Fruit fly (Drosophila melanogaster) whole organism, embryonic: ENCODE measurements around the gene Ccp84Ad.

Experiments
- CG10267 ChIP-seq: fragments of 200-800 bp; sonication (Bioruptor generic); optimal IDR thresholded peaks from 2 replicates; lab custom pipeline; 2018; ENCODE audit warnings: missing biosample characterization, mild to moderate bottlenecking, missing genetic modification characterization, moderate library complexity
- CG10321 ChIP-seq: fragments of 200-800 bp; sonication (Bioruptor generic); IDR thresholded peaks from 2 replicates; pipeline ENCODE4 v1.3.6; 2022; ENCODE audit warnings: missing biosample characterization, missing genetic modification characterization
- CG11398 ChIP-seq: fragments of 200-800 bp; sonication (Bioruptor generic); optimal IDR thresholded peaks from 2 replicates; lab custom pipeline; 2016; ENCODE audit warnings: missing biosample characterization, missing genetic modification characterization
- CG15269 ChIP-seq: fragments of 200-800 bp; sonication (Bioruptor generic); optimal IDR thresholded peaks from 2 replicates; lab custom pipeline; 2018; ENCODE audit warnings: missing biosample characterization, mild to moderate bottlenecking, missing genetic modification characterization, moderate library complexity
- CG1647 ChIP-seq: fragments of 200-800 bp; sonication (Bioruptor generic); optimal IDR thresholded peaks from 3 replicates; lab custom pipeline; 2016; ENCODE audit warnings: missing biosample characterization, missing genetic modification characterization
- CG17328 ChIP-seq: fragments of 200-800 bp; sonication (Bioruptor generic); IDR thresholded peaks from 2 replicates; pipeline ENCODE4 v1.3.6; 2022; ENCODE audit warnings: missing biosample characterization, missing genetic modification characterization
- CG18599 ChIP-seq: fragments of 200-800 bp; sonication (Bioruptor generic); optimal IDR thresholded peaks from 3 replicates; lab custom pipeline; 2017; ENCODE audit warnings: missing biosample characterization, missing genetic modification characterization, mild to moderate bottlenecking, moderate library complexity, missing genetic modification reagents
- CG2129 ChIP-seq: fragments of 200-800 bp; sonication (Bioruptor generic); IDR thresholded peaks from 2 replicates; pipeline ENCODE4 v1.3.6; 2022; ENCODE audit warnings: missing biosample characterization, missing genetic modification characterization; ENCODE audit not compliant: partially characterized antibody
- CG2199 ChIP-seq: fragments of 200-800 bp; sonication (Bioruptor generic); IDR thresholded peaks from 3 replicates; pipeline ENCODE4 v1.3.6; 2022; ENCODE audit warnings: missing biosample characterization, missing genetic modification characterization
- CG2712 ChIP-seq: fragments of 200-800 bp; optimal IDR thresholded peaks from 3 replicates; lab custom pipeline; 2019; ENCODE audit warnings: missing biosample characterization, mild to moderate bottlenecking, missing genetic modification characterization, moderate library complexity
- CG3163 ChIP-seq: fragments of 200-800 bp; sonication (Bioruptor generic); optimal IDR thresholded peaks from 3 replicates; lab custom pipeline; 2016; ENCODE audit warnings: missing biosample characterization, missing genetic modification characterization
- CG3407 ChIP-seq: fragments of 200-800 bp; sonication (Bioruptor generic); optimal IDR thresholded peaks from 2 replicates; lab custom pipeline; 2018; ENCODE audit warnings: missing biosample characterization, mild to moderate bottlenecking, missing genetic modification characterization
- CG3726 ChIP-seq: fragments of 200-800 bp; sonication (Bioruptor generic); IDR thresholded peaks from 3 replicates; pipeline ENCODE4, ENCODE4 v1.3.6; 2022; ENCODE audit warnings: missing biosample characterization, missing genetic modification characterization
- CG43689 ChIP-seq: fragments of 200-800 bp; sonication (Bioruptor generic); IDR thresholded peaks from 2 replicates; pipeline ENCODE4 v1.3.6; 2022; ENCODE audit warnings: missing biosample characterization, missing genetic modification characterization
- CG6654 ChIP-seq: fragments of 200-800 bp; sonication (Bioruptor generic); optimal IDR thresholded peaks from 2 replicates; lab custom pipeline; 2017; ENCODE audit warnings: missing biosample characterization, mild to moderate bottlenecking, missing genetic modification characterization
- Chrac-16 ChIP-seq: fragments of 200-800 bp; sonication (Bioruptor generic); optimal IDR thresholded peaks from 3 replicates; lab custom pipeline; 2016; ENCODE audit warnings: missing biosample characterization, missing genetic modification characterization
- Dp ChIP-seq: fragments of 200-800 bp; sonication (Bioruptor generic); optimal IDR thresholded peaks from 2 replicates; lab custom pipeline; 2018; ENCODE audit warnings: missing biosample characterization, mild to moderate bottlenecking, missing genetic modification characterization, moderate library complexity
- Dref ChIP-seq: fragments of 200-800 bp; sonication (Bioruptor generic); IDR thresholded peaks from 2 replicates; pipeline ENCODE4 v1.3.6; 2022; ENCODE audit warnings: missing biosample characterization, missing genetic modification characterization
- E2f2 ChIP-seq: fragments of 200-800 bp; sonication (Bioruptor generic); IDR thresholded peaks from 2 replicates; pipeline ENCODE4 v1.3.6; 2022; ENCODE audit warnings: missing biosample characterization, missing genetic modification characterization
- HmgZ ChIP-seq: fragments of 200-800 bp; sonication (Bioruptor generic); optimal IDR thresholded peaks from 2 replicates; lab custom pipeline; 2018; ENCODE audit warnings: missing biosample characterization, mild to moderate bottlenecking, missing genetic modification characterization
- Jarid2 ChIP-seq: fragments of 200-800 bp; sonication (Bioruptor generic); optimal IDR thresholded peaks from 3 replicates; lab custom pipeline; 2017; ENCODE audit warnings: mild to moderate bottlenecking, missing biosample characterization, missing genetic modification reagents, missing genetic modification characterization
- MBD-R2 ChIP-seq: fragments of 200-800 bp; sonication (Bioruptor generic); IDR thresholded peaks from 2 replicates; pipeline ENCODE4 v1.3.6; 2022; ENCODE audit warnings: missing biosample characterization, missing genetic modification characterization
- NFAT ChIP-seq: fragments of 200-800 bp; sonication (Bioruptor generic); IDR thresholded peaks from 2 replicates; pipeline ENCODE4 v1.3.6; 2022; ENCODE audit warnings: missing biosample characterization, missing genetic modification characterization
- Oaz ChIP-seq: fragments of 200-800 bp; sonication (Bioruptor generic); IDR thresholded peaks from 2 replicates; pipeline ENCODE4 v1.3.6; 2022; ENCODE audit warnings: missing biosample characterization, missing genetic modification characterization
- Opbp ChIP-seq: fragments of 200-800 bp; sonication (Bioruptor generic); IDR thresholded peaks from 3 replicates; pipeline ENCODE4 v1.3.6; 2022; ENCODE audit warnings: missing biosample characterization, missing genetic modification characterization; ENCODE audit not compliant: partially characterized antibody
- Spps ChIP-seq: fragments of 200-800 bp; sonication (Bioruptor generic); optimal IDR thresholded peaks from 2 replicates; lab custom pipeline; 2018; ENCODE audit warnings: missing biosample characterization, mild to moderate bottlenecking, missing genetic modification characterization
- ase ChIP-seq: fragments of 200-800 bp; sonication (Bioruptor generic); IDR thresholded peaks from 3 replicates; pipeline ENCODE4 v1.3.6; 2022; ENCODE audit warnings: missing biosample characterization, missing genetic modification characterization
- az2 ChIP-seq: fragments of 200-800 bp; sonication (Bioruptor generic); optimal IDR thresholded peaks from 3 replicates; lab custom pipeline; 2016; ENCODE audit warnings: missing biosample characterization, missing genetic modification characterization
- bbx ChIP-seq: fragments of 200-800 bp; sonication (Bioruptor generic); IDR thresholded peaks from 2 replicates; pipeline ENCODE4 v1.3.6; 2022; ENCODE audit warnings: missing biosample characterization, missing genetic modification characterization; ENCODE audit not compliant: partially characterized antibody
- cato ChIP-seq: fragments of 200-800 bp; sonication (Bioruptor generic); optimal IDR thresholded peaks from 2 replicates; lab custom pipeline; 2016; ENCODE audit warnings: missing biosample characterization, missing genetic modification characterization, borderline replicate concordance
- cg ChIP-seq: fragments of 200-800 bp; sonication (Bioruptor generic); optimal IDR thresholded peaks from 3 replicates; lab custom pipeline; 2019; ENCODE audit warnings: missing biosample characterization, mild to moderate bottlenecking, missing genetic modification characterization, moderate library complexity
- chm ChIP-seq: fragments of 200-800 bp; sonication (Bioruptor generic); IDR thresholded peaks from 2 replicates; pipeline ENCODE4 v1.3.6; 2022; ENCODE audit warnings: missing biosample characterization, missing genetic modification characterization
- crp ChIP-seq, 2 experiments: fragments of 200-800 bp; sonication (Bioruptor generic); optimal IDR thresholded peaks; 2 replicates in 1 of 2; 3 replicates in 1 of 2; lab custom pipeline; 2017; ENCODE audit warnings: missing biosample characterization in 2 of 2, missing genetic modification characterization in 2 of 2, mild to moderate bottlenecking in 1 of 2, moderate library complexity in 1 of 2
- dysf ChIP-seq: fragments of 200-800 bp; sonication (Bioruptor generic); IDR thresholded peaks from 3 replicates; pipeline ENCODE4 v1.3.6; 2022; ENCODE audit warnings: missing biosample characterization, missing genetic modification characterization
- ewg ChIP-seq: fragments of 200-800 bp; sonication (Bioruptor generic); optimal IDR thresholded peaks from 3 replicates; lab custom pipeline; 2017; ENCODE audit warnings: mild to moderate bottlenecking, missing biosample characterization, missing genetic modification reagents, missing genetic modification characterization
- ftz-f1 ChIP-seq: fragments of 200-800 bp; sonication (Bioruptor generic); optimal IDR thresholded peaks from 2 replicates; lab custom pipeline; 2016; ENCODE audit warnings: missing biosample characterization, missing genetic modification characterization
- fu2 ChIP-seq: fragments of 200-800 bp; sonication (Bioruptor generic); optimal IDR thresholded peaks from 2 replicates; lab custom pipeline; 2016; ENCODE audit warnings: missing biosample characterization, missing genetic modification characterization
- gfzf ChIP-seq: fragments of 200-800 bp; sonication (Bioruptor generic); optimal IDR thresholded peaks from 2 replicates; lab custom pipeline; 2016; ENCODE audit warnings: missing biosample characterization, mild to moderate bottlenecking, missing genetic modification characterization, moderate library complexity
- grn ChIP-seq: fragments of 200-800 bp; sonication (Bioruptor generic); optimal IDR thresholded peaks from 3 replicates; lab custom pipeline; 2017; ENCODE audit warnings: missing biosample characterization, missing genetic modification characterization
- gt ChIP-seq: fragments of 200-800 bp; sonication (Bioruptor generic); IDR thresholded peaks from 2 replicates; pipeline ENCODE4 v1.3.6; 2022; ENCODE audit warnings: missing biosample characterization, missing genetic modification characterization
- hbn ChIP-seq: fragments of 200-800 bp; sonication (Bioruptor generic); IDR thresholded peaks from 2 replicates; pipeline ENCODE4 v1.3.6; 2022; ENCODE audit warnings: missing biosample characterization, missing genetic modification characterization; ENCODE audit not compliant: partially characterized antibody
- kni ChIP-seq: fragments of 200-800 bp; sonication (Bioruptor generic); optimal IDR thresholded peaks from 3 replicates; lab custom pipeline; 2017; ENCODE audit warnings: mild to moderate bottlenecking, missing biosample characterization, missing genetic modification reagents, missing genetic modification characterization
- pita ChIP-seq: fragments of 200-800 bp; sonication (Bioruptor generic); optimal IDR thresholded peaks from 2 replicates; lab custom pipeline; 2017; ENCODE audit warnings: missing biosample characterization, mild to moderate bottlenecking, missing genetic modification characterization
- psq ChIP-seq: fragments of 200-800 bp; sonication (Bioruptor generic); optimal IDR thresholded peaks from 2 replicates; lab custom pipeline; 2017; ENCODE audit warnings: missing biosample characterization, missing genetic modification characterization
- repo ChIP-seq: fragments of 200-800 bp; sonication (Bioruptor generic); optimal IDR thresholded peaks from 2 replicates; lab custom pipeline; 2016; ENCODE audit warnings: missing biosample characterization, missing genetic modification characterization
- sim ChIP-seq: fragments of 200-800 bp; sonication (Bioruptor generic); IDR thresholded peaks from 2 replicates; pipeline ENCODE4 v1.3.6; 2022; ENCODE audit warnings: missing biosample characterization, missing genetic modification characterization
- sqz ChIP-seq: fragments of 200-800 bp; sonication (Bioruptor generic); optimal IDR thresholded peaks from 3 replicates; lab custom pipeline; 2018; ENCODE audit warnings: missing biosample characterization, mild to moderate bottlenecking, missing genetic modification characterization
- vfl ChIP-seq: fragments of 200-800 bp; sonication (Bioruptor generic); optimal IDR thresholded peaks from 2 replicates; lab custom pipeline; 2016; ENCODE audit warnings: missing biosample characterization, missing genetic modification characterization
- vvl ChIP-seq: fragments of 200-800 bp; sonication (Bioruptor generic); IDR thresholded peaks from 2 replicates; pipeline ENCODE4 v1.3.6; 2022; ENCODE audit warnings: missing biosample characterization, missing genetic modification characterization
- wek ChIP-seq: fragments of 200-800 bp; sonication (Bioruptor generic); optimal IDR thresholded peaks from 3 replicates; lab custom pipeline; 2018; ENCODE audit warnings: missing biosample characterization, mild to moderate bottlenecking, missing genetic modification characterization, moderate library complexity
- z ChIP-seq: fragments of 200-800 bp; sonication (Bioruptor generic); IDR thresholded peaks from 3 replicates; pipeline ENCODE4 v1.3.6; 2022; ENCODE audit warnings: missing biosample characterization, missing genetic modification characterization

Ccp84Ad gene

dm6 chr3R:6678480-6678879, 14.1 kb upstream of the Ccp84Ad start, which contains the start of gene lab (continued):
- no peak for TF ChIP-seq CG3726 (GFP tag; lab: Robert Waterston, UW)
- 0 out of 2 replicates have a peak, but pooled peaks have one; percentile 24 for TF ChIP-seq sim (GFP tag; lab: Robert Waterston, UW)
- TF ChIP-seq cato (GFP tag; lab: Kevin White, UChicago): no peak
- no peak for TF ChIP-seq psq (GFP tag; lab: Kevin White, UChicago)
- TF ChIP-seq cg (GFP tag; lab: Kevin White, UChicago): peak; percentile 45
- TF ChIP-seq NFAT (GFP tag; lab: Robert Waterston, UW): no peak
- peak; percentile 67 for TF ChIP-seq sqz (GFP tag; lab: Kevin White, UChicago)
- TF ChIP-seq CG3163: no peak
- peak; percentile 10; the same call in 1 of the 2 replicates for TF ChIP-seq MBD-R2 (GFP tag; lab: Robert Waterston, UW)
- TF ChIP-seq bbx (GFP tag; lab: Robert Waterston, UW): 0 out of 2 replicates have a peak, but pooled peaks have one; percentile 15
- no peak for TF ChIP-seq az2
- TF ChIP-seq HmgZ (tag; lab: Kevin White, UChicago): peak; percentile 40
- no peak for TF ChIP-seq wek (GFP tag; lab: Kevin White, UChicago)
- TF ChIP-seq chm: peak; percentile 47; the same call in 1 of the 2 replicates
- no peak for TF ChIP-seq gfzf (GFP tag; lab: Kevin White, UChicago)
- no peak for TF ChIP-seq CG15269
- no peak for TF ChIP-seq CG11398 (GFP tag; lab: Kevin White, UChicago)
- peak; percentile 78; the same call in 2 of the 3 replicates for TF ChIP-seq CG2199
- no peak for TF ChIP-seq z (GFP tag; lab: Robert Waterston, UW)
- peak; percentile 99 for TF ChIP-seq CG10321 (GFP tag; lab: Robert Waterston, UW)
- no peak for TF ChIP-seq CG3407 (GFP tag; lab: Kevin White, UChicago)
- TF ChIP-seq fu2 (GFP tag; lab: Kevin White, UChicago): no peak
- no peak for TF ChIP-seq dysf
- TF ChIP-seq Opbp (GFP tag; lab: Robert Waterston, UW): 0 out of 3 replicates have a peak, but pooled peaks have one; percentile 54
- no peak for TF ChIP-seq ase (GFP tag; lab: Robert Waterston, UW)
- 0 out of 2 replicates have a peak, but pooled peaks have one; percentile 21 for TF ChIP-seq vvl
- TF ChIP-seq CG10267: no peak
- TF ChIP-seq ewg (GFP tag; lab: Kevin White, UChicago): no peak
- TF ChIP-seq hbn (GFP tag; lab: Robert Waterston, UW): no peak
- no peak for TF ChIP-seq ftz-f1 (GFP tag; lab: Kevin White, UChicago)
- no peak for TF ChIP-seq vfl (GFP tag; lab: Kevin White, UChicago)
- peak; percentile 92 for TF ChIP-seq Jarid2 (GFP tag; lab: Kevin White, UChicago)
- TF ChIP-seq CG18599 (GFP tag; lab: Kevin White, UChicago): no peak
- no peak for TF ChIP-seq Dref
- TF ChIP-seq CG6654 (GFP tag; lab: Kevin White, UChicago): no peak
- TF ChIP-seq Dp: no peak
- no peak for TF ChIP-seq CG2712 (tag; lab: Kevin White, UChicago)
- peak; percentile 23 for TF ChIP-seq kni (GFP tag; lab: Kevin White, UChicago)
- TF ChIP-seq crp (GFP tag; optimal IDR thresholded peaks at IDR 0.05; lab: Kevin White, UChicago): no peak
- TF ChIP-seq E2f2 (GFP tag; lab: Robert Waterston, UW): no peak
- TF ChIP-seq Chrac-16 (GFP tag; lab: Kevin White, UChicago): no peak
- no peak for TF ChIP-seq CG17328 (GFP tag; lab: Robert Waterston, UW)
- no peak for TF ChIP-seq CG2129
- TF ChIP-seq CG1647 (GFP tag; lab: Kevin White, UChicago): no peak
- peak; percentile 28 for TF ChIP-seq grn
- TF ChIP-seq pita (GFP tag; lab: Kevin White, UChicago): no peak
- TF ChIP-seq Spps (tag; lab: Kevin White, UChicago): no peak
- TF ChIP-seq Oaz (GFP tag; lab: Robert Waterston, UW): no peak
- no peak for TF ChIP-seq CG43689 (GFP tag; lab: Robert Waterston, UW)
- TF ChIP-seq gt: no peak
- no peak for TF ChIP-seq repo
